Fruit fly (Drosophila melanogaster) whole organism, pupa: ENCODE measurements around the gene CG32152.

Source experiments
- CG12605 ChIP-seq: fragments of 200-800 bp; sonication (Bioruptor generic); IDR thresholded peaks from 2 replicates; pipeline ENCODE4 v1.3.6; 2022; ENCODE audit warnings: missing biosample characterization, missing genetic modification characterization
- CG13204 ChIP-seq: fragments of 200-800 bp; sonication (Bioruptor generic); optimal IDR thresholded peaks from 2 replicates; lab custom pipeline; 2018; ENCODE audit warnings: missing biosample characterization, mild to moderate bottlenecking, missing genetic modification characterization, moderate library complexity
- CG14655 ChIP-seq: fragments of 200-800 bp; sonication (Bioruptor generic); optimal IDR thresholded peaks from 3 replicates; lab custom pipeline; 2017; ENCODE audit warnings: mild to moderate bottlenecking, missing biosample characterization, missing genetic modification reagents, missing genetic modification characterization
- CG15710 ChIP-seq: fragments of 200-800 bp; sonication (Bioruptor generic); optimal IDR thresholded peaks from 2 replicates; lab custom pipeline; 2018; ENCODE audit warnings: missing biosample characterization, mild to moderate bottlenecking, missing genetic modification characterization, moderate library complexity
- CG17806 ChIP-seq: fragments of 200-800 bp; sonication (Bioruptor generic); optimal IDR thresholded peaks from 2 replicates; lab custom pipeline; 2018; ENCODE audit warnings: missing biosample characterization, mild to moderate bottlenecking, missing genetic modification characterization, moderate library complexity
- CG32121 ChIP-seq: fragments of 200-800 bp; sonication (Bioruptor generic); IDR thresholded peaks from 2 replicates; pipeline ENCODE4 v1.3.6; 2022; ENCODE audit warnings: missing biosample characterization, missing genetic modification characterization
- CG34367 ChIP-seq: fragments of 200-800 bp; sonication (Bioruptor generic); optimal IDR thresholded peaks from 2 replicates; lab custom pipeline; 2018; ENCODE audit warnings: missing biosample characterization, mild to moderate bottlenecking, missing genetic modification characterization
- CG4496 ChIP-seq: fragments of 200-800 bp; sonication (Bioruptor generic); IDR thresholded peaks from 3 replicates; pipeline ENCODE4 v1.3.6; 2022; ENCODE audit warnings: missing biosample characterization, missing genetic modification characterization
- CG8159 ChIP-seq: fragments of 200-800 bp; sonication (Bioruptor generic); optimal IDR thresholded peaks from 3 replicates; lab custom pipeline; 2018; ENCODE audit warnings: missing biosample characterization, mild to moderate bottlenecking, missing genetic modification characterization, moderate library complexity
- CG8301 ChIP-seq: fragments of 200-800 bp; sonication (Bioruptor generic); optimal IDR thresholded peaks from 2 replicates; lab custom pipeline; 2018; ENCODE audit warnings: missing biosample characterization, mild to moderate bottlenecking, missing genetic modification characterization
- CG9948 ChIP-seq: fragments of 200-800 bp; sonication (Bioruptor generic); optimal IDR thresholded peaks from 2 replicates; lab custom pipeline; 2018; ENCODE audit warnings: missing biosample characterization, mild to moderate bottlenecking, missing genetic modification characterization, moderate library complexity
- EcR ChIP-seq: fragments of 200-800 bp; sonication (Bioruptor generic); optimal IDR thresholded peaks from 3 replicates; lab custom pipeline; 2019; ENCODE audit warnings: missing biosample characterization, missing genetic modification characterization, mild to moderate bottlenecking, moderate library complexity, missing genetic modification reagents
- Ets98B ChIP-seq: fragments of 200-800 bp; sonication (Bioruptor generic); IDR thresholded peaks from 2 replicates; pipeline ENCODE4 v1.3.6; 2022; ENCODE audit warnings: missing biosample characterization, missing genetic modification characterization
- Pif1A ChIP-seq: fragments of 200-800 bp; sonication (Bioruptor generic); optimal IDR thresholded peaks from 3 replicates; lab custom pipeline; 2016; ENCODE audit warnings: missing biosample characterization, missing genetic modification characterization
- Pif1B ChIP-seq: fragments of 200-800 bp; sonication (Bioruptor generic); optimal IDR thresholded peaks from 3 replicates; lab custom pipeline; 2016; ENCODE audit warnings: missing biosample characterization, missing genetic modification characterization
- Snoo ChIP-seq: fragments of 200-800 bp; sonication (Bioruptor generic); optimal IDR thresholded peaks from 3 replicates; lab custom pipeline; 2017; ENCODE audit warnings: missing biosample characterization, mild to moderate bottlenecking, missing genetic modification characterization, inconsistent platforms
- fd96Ca ChIP-seq: fragments of 200-800 bp; sonication (Bioruptor generic); IDR thresholded peaks from 3 replicates; pipeline ENCODE4 v1.3.6; 2022; ENCODE audit warnings: missing biosample characterization, missing genetic modification characterization
- gl ChIP-seq: fragments of 200-800 bp; sonication (Bioruptor generic); optimal IDR thresholded peaks from 2 replicates; lab custom pipeline; 2018; ENCODE audit warnings: missing biosample characterization, mild to moderate bottlenecking, missing genetic modification characterization
- rn ChIP-seq: fragments of 200-800 bp; sonication (Bioruptor generic); IDR thresholded peaks from 2 replicates; pipeline ENCODE4 v1.3.6; 2022; ENCODE audit warnings: missing biosample characterization, missing genetic modification characterization

The CG32152 gene

dm6 chr3L:16143685-16144539 is at the start of gene CG32152:
Gene CG32152 (minus strand): TSS chr3L:16144036.
- TF ChIP-seq CG12605 (GFP tag; lab: Robert Waterston, UW), result no peak
- peak; percentile 55; the same call in 1 of the 2 replicates for TF ChIP-seq Ets98B (GFP tag; lab: Robert Waterston, UW)
- peak; percentile 81 for TF ChIP-seq CG32121 (GFP tag; lab: Robert Waterston, UW)
- TF ChIP-seq CG15710 (tag; lab: Kevin White, UChicago), result no peak
- no peak for TF ChIP-seq Pif1A (GFP tag; lab: Kevin White, UChicago)
- TF ChIP-seq Snoo, result no peak
- peak; percentile 65; the same call in 2 of the 3 replicates for TF ChIP-seq CG4496
- no peak for TF ChIP-seq CG34367

- TF ChIP-seq Snoo (no peak), CG13204 (GFP tag; lab: Kevin White, UChicago) (peak; percentile 20)
- TF ChIP-seq, all 21 proteins: peak for 1
These were observed 48.9 kb upstream of the CG32152 start for dm6 chr3L:16192561-16193355.

dm6 chr3L:16190885-16191284 is 47.0 kb upstream of the CG32152 start:
- peak; percentile 86 for TF ChIP-seq CG13204 (GFP tag; lab: Kevin White, UChicago)
- peak; percentile 48 for TF ChIP-seq gl (tag; lab: Kevin White, UChicago)
- TF ChIP-seq Pif1B (GFP tag; lab: Kevin White, UChicago), result peak; percentile 39
- TF ChIP-seq Snoo, result peak; percentile 39
- 0 out of 2 replicates have a peak, but pooled peaks have one; percentile 13 for TF ChIP-seq rn (GFP tag; lab: Robert Waterston, UW)
- no peak for TF ChIP-seq CG8301
- TF ChIP-seq CG32121 (GFP tag; lab: Robert Waterston, UW), result 0 out of 2 replicates have a peak, but pooled peaks have one; percentile 37
- peak; percentile 60; the same call in 1 of the 3 replicates for TF ChIP-seq fd96Ca
- no peak for TF ChIP-seq CG8159 (tag; lab: Kevin White, UChicago)
- TF ChIP-seq Ets98B (GFP tag; lab: Robert Waterston, UW), result no peak
- TF ChIP-seq CG4496, result 0 out of 3 replicates have a peak, but pooled peaks have one; percentile 30
- TF ChIP-seq EcR, result peak; percentile 38
- TF ChIP-seq Pif1A (GFP tag; lab: Kevin White, UChicago), result peak; percentile 29

- TF ChIP-seq CG8159 (tag; lab: Kevin White, UChicago) (no peak), fd96Ca (0 out of 3 replicates have a peak, but pooled peaks have one; percentile 15), CG13204 (GFP tag; lab: Kevin White, UChicago) (peak; percentile 81), CG12605 (GFP tag; lab: Robert Waterston, UW) (no peak), EcR (peak; percentile 33), CG34367 (no peak), Pif1A (GFP tag; lab: Kevin White, UChicago) (no peak), CG8301 (no peak), CG17806 (tag; lab: Kevin White, UChicago) (no peak), Snoo (peak; percentile 31), Pif1B (GFP tag; lab: Kevin White, UChicago) (no peak)
These were observed 46.0 kb upstream of the CG32152 start for dm6 chr3L:16189925-16190231.

- TF ChIP-seq CG13204 (GFP tag; lab: Kevin White, UChicago) (peak; percentile 90), Snoo (peak; percentile 54), rn (GFP tag; lab: Robert Waterston, UW) (no peak), CG14655 (peak; percentile 44), EcR (peak; percentile 26), CG8159 (tag; lab: Kevin White, UChicago) (peak; percentile 64), CG15710 (tag; lab: Kevin White, UChicago) (peak; percentile 44), CG9948 (tag; lab: Kevin White, UChicago) (peak; percentile 51), gl (tag; lab: Kevin White, UChicago) (no peak), CG17806 (tag; lab: Kevin White, UChicago) (peak; percentile 57)
These were observed 45.5 kb upstream of the CG32152 start for dm6 chr3L:16189058-16189924.

dm6 chr3L:16183493-16183892 is 39.7 kb upstream of the CG32152 start:
- TF ChIP-seq Snoo (peak; percentile 10), EcR (no peak), CG13204 (GFP tag; lab: Kevin White, UChicago) (peak; percentile 15)
